Worm (Caenorhabditis elegans) whole organism, L1 larva: Measurements from ENCODE around the gene F26C11.4.

Source experiments
- C04F5.9 ChIP-seq: sonication (generic microtip); optimal IDR thresholded peaks from 2 replicates; lab custom pipeline; 2016; ENCODE audit warnings: missing genetic modification characterization, missing compliant biosample characterization
- C16A3.4 ChIP-seq: fragments of 150-350 bp; optimal IDR thresholded peaks from 2 replicates; lab custom pipeline; 2014; ENCODE audit warnings: missing biosample characterization, missing genetic modification characterization
- C34B4.2 ChIP-seq: sonication (generic microtip); optimal IDR thresholded peaks from 2 replicates; lab custom pipeline; 2017; ENCODE audit warnings: mild to moderate bottlenecking, missing genetic modification characterization, missing compliant biosample characterization
- ama-1 ChIP-seq: fragments of 150-350 bp; optimal IDR thresholded peaks from 2 replicates; lab custom pipeline; 2014
- ceh-88 ChIP-seq: fragments of 200-800 bp; sonication (Bioruptor generic); IDR thresholded peaks from 2 replicates; pipeline ENCODE4 v1.3.6; 2022; ENCODE audit warnings: missing genetic modification characterization, missing compliant biosample characterization
- ceh-90 ChIP-seq: sonication (generic microtip); optimal IDR thresholded peaks from 2 replicates; lab custom pipeline; 2016; ENCODE audit warnings: missing genetic modification characterization, missing compliant biosample characterization
- ces-1 ChIP-seq: fragments of 150-350 bp; optimal IDR thresholded peaks from 2 replicates; lab custom pipeline; 2014; ENCODE audit warnings: missing biosample characterization, missing genetic modification reagents, missing genetic modification characterization
- dsc-1 ChIP-seq: sonication (generic microtip); optimal IDR thresholded peaks from 2 replicates; lab custom pipeline; 2016; ENCODE audit warnings: mild to moderate bottlenecking, missing genetic modification characterization, missing compliant biosample characterization
- efl-1 ChIP-seq, 4 experiments: fragments of 150-350 bp; optimal IDR thresholded peaks in 3 of 4; peaks in 1 of 4; 1 replicate in 1 of 4; 2 replicates in 3 of 4; lab custom pipeline; 2014; ENCODE audit warnings: missing biosample characterization in 2 of 4, missing genetic modification characterization in 2 of 4, missing genetic modification reagents in 2 of 4
- efl-3 ChIP-seq: fragments of 200-800 bp; sonication (Bioruptor generic); optimal IDR thresholded peaks from 2 replicates; lab custom pipeline; 2018; ENCODE audit warnings: mild to moderate bottlenecking, missing genetic modification characterization, missing compliant biosample characterization
- egl-13 ChIP-seq: sonication (generic microtip); optimal IDR thresholded peaks from 2 replicates; lab custom pipeline; 2016; ENCODE audit warnings: missing genotype, missing genetic modification reagents, missing genetic modification characterization, missing compliant biosample characterization
- egl-27 ChIP-seq, 2 experiments: fragments of 150-350 bp in 1 of 2; sonication (generic microtip); optimal IDR thresholded peaks; 3 replicates each; lab custom pipeline; 2017 to 2018; ENCODE audit warnings: missing biosample characterization in 2 of 2, missing genetic modification characterization in 2 of 2, missing genetic modification reagents in 2 of 2
- ets-5 ChIP-seq: fragments of 200-800 bp; sonication (Bioruptor generic); IDR thresholded peaks from 2 replicates; pipeline ENCODE4 v1.3.6; 2022; ENCODE audit warnings: missing genetic modification characterization, missing compliant biosample characterization
- fkh-4 ChIP-seq: sonication (generic microtip); optimal IDR thresholded peaks from 2 replicates; lab custom pipeline; 2016; ENCODE audit warnings: missing compliant biosample characterization, missing genetic modification characterization, borderline replicate concordance
- fkh-8 ChIP-seq: sonication (generic microtip); optimal IDR thresholded peaks from 2 replicates; lab custom pipeline; 2016; ENCODE audit warnings: mild to moderate bottlenecking, missing genetic modification characterization, missing compliant biosample characterization
- fos-1 ChIP-seq: fragments of 150-350 bp; optimal IDR thresholded peaks from 2 replicates; lab custom pipeline; 2014; ENCODE audit warnings: missing biosample characterization, missing genetic modification characterization
- grh-1 ChIP-seq: fragments of 200-800 bp; sonication (Bioruptor generic); IDR thresholded peaks from 2 replicates; pipeline ENCODE4 v1.3.6; 2022; ENCODE audit warnings: missing genetic modification reagents, missing genetic modification characterization, missing compliant biosample characterization
- hlh-17 ChIP-seq: fragments of 200-800 bp; sonication (Bioruptor generic); optimal IDR thresholded peaks from 2 replicates; lab custom pipeline; 2018; ENCODE audit warnings: missing genetic modification characterization, mild to moderate bottlenecking, missing compliant biosample characterization, moderate library complexity, borderline replicate concordance
- hlh-4 ChIP-seq: sonication (generic microtip); optimal IDR thresholded peaks from 2 replicates; lab custom pipeline; 2016; ENCODE audit warnings: mild to moderate bottlenecking, missing genetic modification characterization, missing compliant biosample characterization
- hpl-2 ChIP-seq: fragments of 150-350 bp; optimal IDR thresholded peaks from 2 replicates; lab custom pipeline; 2014; ENCODE audit warnings: missing biosample characterization, missing genetic modification reagents, missing genetic modification characterization
- irx-1 ChIP-seq: sonication (generic microtip); optimal IDR thresholded peaks from 2 replicates; lab custom pipeline; 2016; ENCODE audit warnings: missing genetic modification characterization, missing compliant biosample characterization
- jun-1 ChIP-seq: fragments of 150-350 bp; optimal IDR thresholded peaks from 2 replicates; lab custom pipeline; 2014; ENCODE audit warnings: missing biosample characterization, missing genetic modification reagents, missing genetic modification characterization
- lin-13 ChIP-seq: fragments of 150-350 bp; optimal IDR thresholded peaks from 2 replicates; lab custom pipeline; 2014; ENCODE audit warnings: missing biosample characterization, missing genetic modification reagents, missing genetic modification characterization
- lin-15B ChIP-seq: fragments of 150-350 bp; sonication (generic microtip); optimal IDR thresholded peaks from 3 replicates; lab custom pipeline; 2014; ENCODE audit warnings: missing biosample characterization, missing genetic modification characterization
- lir-3 ChIP-seq: sonication (generic microtip); optimal IDR thresholded peaks from 2 replicates; lab custom pipeline; 2016; ENCODE audit warnings: mild to moderate bottlenecking, missing genetic modification characterization, moderate library complexity, missing compliant biosample characterization; ENCODE audit not compliant: poor library complexity
- lsy-2 ChIP-seq, 2 experiments: fragments of 150-350 bp; optimal IDR thresholded peaks; 2 replicates each; lab custom pipeline; 2014; ENCODE audit warnings: missing biosample characterization in 2 of 2, missing genetic modification characterization in 2 of 2
- mdl-1 ChIP-seq, 2 experiments: fragments of 150-350 bp; optimal IDR thresholded peaks; 2 replicates each; lab custom pipeline; 2014 to 2017; ENCODE audit warnings: missing biosample characterization in 2 of 2, missing genetic modification characterization in 2 of 2, inconsistent platforms in 1 of 2
- mef-2 ChIP-seq: fragments of 150-350 bp; optimal IDR thresholded peaks from 2 replicates; lab custom pipeline; 2014; ENCODE audit warnings: missing biosample characterization, missing genetic modification characterization
- mep-1 ChIP-seq: fragments of 150-350 bp; optimal IDR thresholded peaks from 2 replicates; lab custom pipeline; 2014; ENCODE audit warnings: missing biosample characterization, missing genetic modification characterization
- nhr-12 ChIP-seq: sonication (generic microtip); optimal IDR thresholded peaks from 2 replicates; lab custom pipeline; 2017; ENCODE audit warnings: missing biosample characterization, missing genetic modification characterization
- nhr-20 ChIP-seq: sonication (generic microtip); optimal IDR thresholded peaks from 2 replicates; lab custom pipeline; 2016; ENCODE audit warnings: mild to moderate bottlenecking, missing genetic modification characterization, missing compliant biosample characterization
- nhr-28 ChIP-seq: fragments of 150-350 bp; optimal IDR thresholded peaks from 2 replicates; lab custom pipeline; 2014; ENCODE audit warnings: missing biosample characterization, missing genetic modification characterization
- nhr-76 ChIP-seq: sonication (generic microtip); optimal IDR thresholded peaks from 2 replicates; lab custom pipeline; 2017; ENCODE audit warnings: missing biosample characterization, missing genetic modification characterization
- nhr-77 ChIP-seq: fragments of 150-350 bp; optimal IDR thresholded peaks from 2 replicates; lab custom pipeline; 2014; ENCODE audit warnings: missing biosample characterization, missing genetic modification characterization
- nhr-84 ChIP-seq: sonication (generic microtip); optimal IDR thresholded peaks from 2 replicates; lab custom pipeline; 2017; ENCODE audit warnings: missing biosample characterization, missing genetic modification characterization
- nhr-85 ChIP-seq: sonication (generic microtip); peaks from one replicate; lab custom pipeline; 2016; ENCODE audit warnings: missing genetic modification characterization, inconsistent platforms, missing compliant biosample characterization
- nhr-90 ChIP-seq: sonication (generic microtip); optimal IDR thresholded peaks from 2 replicates; lab custom pipeline; 2016; ENCODE audit warnings: mild to moderate bottlenecking, missing genetic modification characterization, missing compliant biosample characterization; ENCODE audit not compliant: poor library complexity
- rnt-1 ChIP-seq: sonication (generic microtip); optimal IDR thresholded peaks from 2 replicates; lab custom pipeline; 2016; ENCODE audit warnings: mild to moderate bottlenecking, missing genetic modification characterization, moderate library complexity, missing compliant biosample characterization
- snpc-4 ChIP-seq: fragments of 150-350 bp; optimal IDR thresholded peaks from 2 replicates; lab custom pipeline; 2014; ENCODE audit warnings: missing biosample characterization, missing genetic modification characterization
- sptf-1 ChIP-seq: fragments of 150-350 bp; optimal IDR thresholded peaks from 2 replicates; lab custom pipeline; 2014; ENCODE audit warnings: missing biosample characterization, missing genetic modification characterization
- sup-37 ChIP-seq: fragments of 200-800 bp; sonication (Bioruptor generic); optimal IDR thresholded peaks from 2 replicates; lab custom pipeline; 2018; ENCODE audit warnings: mild to moderate bottlenecking, missing genetic modification characterization, missing compliant biosample characterization
- swsn-7 ChIP-seq: sonication (generic microtip); optimal IDR thresholded peaks from 2 replicates; lab custom pipeline; 2016; ENCODE audit warnings: missing genetic modification characterization, missing compliant biosample characterization
- tlp-1 ChIP-seq: fragments of 150-350 bp; optimal IDR thresholded peaks from 2 replicates; lab custom pipeline; 2014; ENCODE audit warnings: missing biosample characterization, missing genetic modification characterization
- unc-130 ChIP-seq: fragments of 150-350 bp; optimal IDR thresholded peaks from 2 replicates; lab custom pipeline; 2017; ENCODE audit warnings: missing biosample characterization, missing genetic modification characterization, inconsistent platforms
- unc-62 ChIP-seq: fragments of 150-350 bp; optimal IDR thresholded peaks from 2 replicates; lab custom pipeline; 2014; ENCODE audit warnings: missing biosample characterization, missing genetic modification reagents, missing genetic modification characterization
- unc-86 ChIP-seq: sonication (generic microtip); optimal IDR thresholded peaks from 2 replicates; lab custom pipeline; 2016; ENCODE audit warnings: missing genetic modification characterization, missing compliant biosample characterization
- ztf-11 ChIP-seq, 2 experiments: sonication (generic microtip); optimal IDR thresholded peaks; 2 replicates each; lab custom pipeline; 2016 to 2017; ENCODE audit warnings: missing genetic modification characterization in 2 of 2, missing biosample characterization in 1 of 2, missing compliant biosample characterization in 1 of 2
- ztf-4 ChIP-seq: fragments of 150-350 bp; optimal IDR thresholded peaks from 2 replicates; lab custom pipeline; 2014; ENCODE audit warnings: missing biosample characterization, missing genetic modification characterization

Gene F26C11.4

DNA sequence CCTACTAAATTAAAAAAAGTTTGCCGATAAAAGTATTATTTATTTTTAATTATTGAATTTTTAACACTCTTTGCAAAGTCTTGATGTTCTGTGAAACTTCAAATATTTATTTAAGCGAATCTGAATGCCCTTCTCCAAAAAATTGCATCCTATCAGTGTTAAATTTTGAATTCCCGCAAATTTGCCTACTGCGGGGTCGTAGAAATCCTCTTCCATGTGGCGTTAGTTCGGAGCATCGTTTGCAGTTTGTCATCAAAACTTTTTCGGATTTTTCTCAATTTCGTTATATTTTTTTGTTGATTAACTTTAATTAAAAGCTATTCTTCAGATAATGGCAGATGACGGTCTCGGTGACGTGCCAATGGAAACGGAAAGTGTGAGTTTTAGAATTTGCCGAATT, 24.4 kb upstream of the F26C11.4 start, which contains the start of gene ufd-3 (continued):
- peak; percentile 93 for TF ChIP-seq nhr-20 (tag; lab: Kevin White, UChicago)
- no peak for TF ChIP-seq mef-2 (tag; lab: Kevin White, UChicago)
- peak; percentile 85 for TF ChIP-seq C04F5.9
- peak; percentile 59 for TF ChIP-seq sup-37 (GFP tag; lab: Kevin White, UChicago)
- peak; percentile 28 for TF ChIP-seq nhr-12 (tag; lab: Kevin White, UChicago)
- peak; percentile 90 to 93 for TF ChIP-seq lsy-2 (tag; optimal IDR thresholded peaks at IDR 0.05; lab: Kevin White, UChicago)
- TF ChIP-seq C34B4.2: no peak
- TF ChIP-seq dsc-1 (tag; lab: Kevin White, UChicago): peak; percentile 90
- peak; percentile 73 for TF ChIP-seq fos-1
- TF ChIP-seq hpl-2: peak; percentile 12
- TF ChIP-seq jun-1 (tag; lab: Kevin White, UChicago): peak; percentile 68
- TF ChIP-seq hlh-17 (GFP tag; lab: Kevin White, UChicago): no peak
- peak; percentile 85 for TF ChIP-seq unc-86 (tag; lab: Kevin White, UChicago)
- TF ChIP-seq nhr-90 (tag; lab: Kevin White, UChicago): peak; percentile 93
- peak; percentile 86 for TF ChIP-seq fkh-8 (tag; lab: Kevin White, UChicago)
- peak; percentile 15 for TF ChIP-seq ama-1 (lab: Kevin White, UChicago)
- TF ChIP-seq ztf-4 (tag; lab: Kevin White, UChicago): peak; percentile 47
- TF ChIP-seq lir-3 (tag; lab: Kevin White, UChicago): peak; percentile 97
- TF ChIP-seq unc-130 (tag; lab: Kevin White, UChicago): peak; percentile 93
- no peak for TF ChIP-seq unc-62
- peak; percentile 76 for TF ChIP-seq ceh-88 (GFP tag; lab: Robert Waterston, UW)
- TF ChIP-seq fkh-4 (tag; lab: Kevin White, UChicago): peak; percentile 90
- peak in 1 of 2 experiments; percentile 78 for TF ChIP-seq mdl-1 (tag; optimal IDR thresholded peaks at IDR 0.05; lab: Kevin White, UChicago)
- TF ChIP-seq rnt-1 (tag; lab: Kevin White, UChicago): peak; percentile 99
- no peak for TF ChIP-seq tlp-1 (tag; lab: Kevin White, UChicago)
- peak in 1 of 2 experiments; percentile 94 for TF ChIP-seq ztf-11 (tag; optimal IDR thresholded peaks at IDR 0.05; lab: Kevin White, UChicago)
- no peak for TF ChIP-seq sptf-1 (tag; lab: Kevin White, UChicago)
- peak; percentile 93 for TF ChIP-seq lin-15B
- peak; percentile 93 for TF ChIP-seq C16A3.4 (tag; lab: Kevin White, UChicago)
- TF ChIP-seq lin-13: peak; percentile 83
- peak; percentile 95 for TF ChIP-seq mep-1 (tag; lab: Kevin White, UChicago)
- no peak for TF ChIP-seq egl-27 (tag; optimal IDR thresholded peaks at IDR 0.05; lab: Kevin White, UChicago)
- TF ChIP-seq nhr-28 (tag; lab: Kevin White, UChicago): no peak
- no peak for TF ChIP-seq nhr-84 (tag; lab: Kevin White, UChicago)
- peak; percentile 72; the same call in 1 of the 2 replicates for TF ChIP-seq grh-1 (GFP tag; lab: Robert Waterston, UW)
- peak; percentile 95 for TF ChIP-seq nhr-85
- TF ChIP-seq ces-1 (GFP tag; lab: Kevin White, UChicago): no peak

DNA sequence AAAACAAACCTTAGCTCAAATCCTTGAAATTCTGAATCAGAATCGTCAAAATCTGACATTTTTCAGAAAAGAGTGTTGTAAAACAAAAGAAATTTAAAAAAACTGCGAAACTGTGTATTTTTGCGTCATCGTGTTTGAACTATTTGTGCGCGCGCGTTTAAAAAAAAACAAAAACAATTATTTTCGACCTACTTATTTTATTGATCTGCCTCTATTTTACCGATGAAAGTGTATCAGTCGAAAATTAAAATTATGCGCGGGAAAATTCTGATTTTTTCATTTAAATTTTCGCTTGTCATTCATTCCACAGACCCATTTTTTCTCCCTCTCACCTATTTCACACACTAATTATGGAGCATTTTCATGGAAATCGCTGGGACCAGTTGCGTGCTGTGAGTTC, 22.8 kb upstream of the F26C11.4 start, which contains the start of the genes C05C10.7 and C05C10.5:
Gene C05C10.7, minus strand, starts transcription at position 95 of the 400 bp plus-strand sequence.
Gene C05C10.5, plus strand, starts transcription at position 164 of the 400 bp plus-strand sequence.
- TF ChIP-seq jun-1 (tag; lab: Kevin White, UChicago): no peak
- TF ChIP-seq efl-1 (optimal IDR thresholded peaks at IDR 0.05; lab: Kevin White, UChicago): peak in 1 of 2 experiments; percentile 10
- peak in 1 of 2 experiments; percentile 58 for TF ChIP-seq efl-1 (GFP tag; optimal IDR thresholded peaks at IDR 0.05 in 1 of 2; lab: Kevin White, UChicago)

DNA sequence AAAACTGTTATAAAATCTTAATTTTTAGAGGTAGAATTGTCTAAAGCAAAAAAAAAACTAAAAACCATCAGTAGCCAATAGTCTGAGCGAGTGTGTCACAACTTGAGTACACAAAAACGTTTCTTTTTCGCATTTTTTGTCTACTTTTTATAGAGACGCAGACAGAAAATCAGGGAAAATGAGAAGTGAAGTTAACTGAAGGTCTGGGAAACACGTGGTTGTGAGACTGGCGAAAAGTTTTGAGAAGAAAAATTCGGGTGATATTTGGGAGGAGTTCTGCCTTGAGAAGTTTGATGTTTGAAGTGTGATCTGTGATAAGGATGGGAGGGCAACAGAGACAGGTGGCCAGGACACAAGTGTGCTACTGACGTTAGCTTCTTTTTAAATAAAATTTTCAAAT, 21.5 kb upstream of the F26C11.4 start:
- TF ChIP-seq lsy-2 (tag; optimal IDR thresholded peaks at IDR 0.05; lab: Kevin White, UChicago): peak; percentile 80 to 89
- no peak for TF ChIP-seq efl-3 (GFP tag; lab: Kevin White, UChicago)
- peak; percentile 62 to 74 for TF ChIP-seq efl-1 (optimal IDR thresholded peaks at IDR 0.05; lab: Kevin White, UChicago)
- TF ChIP-seq efl-1 (GFP tag; optimal IDR thresholded peaks at IDR 0.05 in 1 of 2; lab: Kevin White, UChicago): peak; percentile 68 to 96
- no peak for TF ChIP-seq tlp-1 (tag; lab: Kevin White, UChicago)
- peak; percentile 65 for TF ChIP-seq fos-1
- peak; percentile 41 for TF ChIP-seq ama-1 (lab: Kevin White, UChicago)
- TF ChIP-seq nhr-77 (tag; lab: Kevin White, UChicago): peak; percentile 78
- TF ChIP-seq hlh-4 (tag; lab: Kevin White, UChicago): no peak
- no peak for TF ChIP-seq C34B4.2
- TF ChIP-seq nhr-20 (tag; lab: Kevin White, UChicago): peak; percentile 94
- TF ChIP-seq jun-1 (tag; lab: Kevin White, UChicago): no peak
- TF ChIP-seq ztf-11 (tag; optimal IDR thresholded peaks at IDR 0.05; lab: Kevin White, UChicago): no peak
- TF ChIP-seq nhr-90 (tag; lab: Kevin White, UChicago): peak; percentile 83
- TF ChIP-seq nhr-85: peak; percentile 93
- TF ChIP-seq ceh-90 (tag; lab: Kevin White, UChicago): no peak
- TF ChIP-seq mef-2 (tag; lab: Kevin White, UChicago): no peak
- TF ChIP-seq ets-5 (GFP tag; lab: Robert Waterston, UW): no peak
- peak; percentile 59 for TF ChIP-seq swsn-7 (tag; lab: Kevin White, UChicago)
- TF ChIP-seq snpc-4 (tag; lab: Kevin White, UChicago): peak; percentile 40
- TF ChIP-seq nhr-76: peak; percentile 22
- TF ChIP-seq egl-13 (tag; lab: Kevin White, UChicago): no peak
- TF ChIP-seq irx-1: peak; percentile 34
